Fruit fly (Drosophila melanogaster): Measurements from ENCODE around the gene CG42588.

The CG42588 gene

dm6 chr3L:12814806-12815205 lies 752 bp downstream of the CG42588 start (continued):
- TF ChIP-seq CG14860 (GFP tag; IDR thresholded peaks at IDR 0.05; ENCODE audit: partially characterized antibody): peak; percentile 35; the same call in 2 of the 3 replicates
- TF ChIP-seq lmd (GFP tag; IDR thresholded peaks at IDR 0.05): no peak
- no peak for TF ChIP-seq CG8359 (GFP tag; optimal IDR thresholded peaks at IDR 0.05; ENCODE audit: borderline replicate concordance)
- peak; percentile 57; the same call in 1 of the 3 replicates for TF ChIP-seq Opbp (GFP tag; IDR thresholded peaks at IDR 0.05; ENCODE audit: partially characterized antibody)
- TF ChIP-seq bbx (GFP tag; IDR thresholded peaks at IDR 0.05; ENCODE audit: partially characterized antibody): peak; percentile 69
- TF ChIP-seq CG15479 (GFP tag; optimal IDR thresholded peaks at IDR 0.05): peak; percentile 24

- peak; percentile 38 for TF ChIP-seq Scr (GFP tag; IDR thresholded peaks at IDR 0.05; ENCODE audit: partially characterized antibody)
- TF ChIP-seq CG11695 (GFP tag; IDR thresholded peaks at IDR 0.05): 0 out of 3 replicates have a peak, but pooled peaks have one; percentile 12
- peak; percentile 56; the same call in 2 of the 3 replicates for TF ChIP-seq vnd (GFP tag; IDR thresholded peaks at IDR 0.05; ENCODE audit: partially characterized antibody)
- peak; percentile 51 for TF ChIP-seq bbx (GFP tag; IDR thresholded peaks at IDR 0.05; ENCODE audit: partially characterized antibody)
- TF ChIP-seq bigmax (GFP tag; optimal IDR thresholded peaks at IDR 0.05): peak; percentile 98
- peak; percentile 80; the same call in 1 of the 2 replicates for TF ChIP-seq CG42726 (GFP tag; IDR thresholded peaks at IDR 0.05; ENCODE audit: partially characterized antibody)
- peak; percentile 49; the same call in 2 of the 3 replicates for TF ChIP-seq CG16813 (GFP tag; IDR thresholded peaks at IDR 0.05; ENCODE audit: partially characterized antibody)
- peak; percentile 47; the same call in 1 of the 2 replicates for TF ChIP-seq sna (GFP tag; IDR thresholded peaks at IDR 0.05; ENCODE audit: partially characterized antibody)
- TF ChIP-seq ERR (GFP tag; optimal IDR thresholded peaks at IDR 0.05): peak; percentile 48
- no peak for TF ChIP-seq Hr78 (GFP tag; optimal IDR thresholded peaks at IDR 0.05)
- no peak for TF ChIP-seq CG10274 (GFP tag; optimal IDR thresholded peaks at IDR 0.05)
- peak; percentile 75 for TF ChIP-seq Ets65A (GFP tag)
- TF ChIP-seq H2.0 (GFP tag; IDR thresholded peaks at IDR 0.05): no peak
- TF ChIP-seq Bdp1 (GFP tag; optimal IDR thresholded peaks at IDR 0.05): peak; percentile 99
- TF ChIP-seq wdn (GFP tag; IDR thresholded peaks at IDR 0.05): no peak
- no peak for TF ChIP-seq CG16863 (GFP tag; optimal IDR thresholded peaks at IDR 0.05)
- no peak for TF ChIP-seq wek (GFP tag; optimal IDR thresholded peaks at IDR 0.05)
- no peak for TF ChIP-seq MTF-1 (GFP tag; optimal IDR thresholded peaks at IDR 0.05; ENCODE audit: borderline replicate concordance)
- peak; percentile 56 for TF ChIP-seq tna (GFP tag; IDR thresholded peaks at IDR 0.05; ENCODE audit: partially characterized antibody)
- peak; percentile 62 for TF ChIP-seq amos (GFP tag; IDR thresholded peaks at IDR 0.05; ENCODE audit: partially characterized antibody)
- TF ChIP-seq Bgb (GFP tag; IDR thresholded peaks at IDR 0.05; ENCODE audit: partially characterized antibody): peak; percentile 67
- no peak for TF ChIP-seq HLH54F (GFP tag; optimal IDR thresholded peaks at IDR 0.05)
- TF ChIP-seq CG4328 (GFP tag; optimal IDR thresholded peaks at IDR 0.05): no peak
- peak; percentile 36; the same call in 2 of the 3 replicates for TF ChIP-seq knrl (GFP tag; IDR thresholded peaks at IDR 0.05; ENCODE audit: partially characterized antibody)
- TF ChIP-seq CG7963 (GFP tag; IDR thresholded peaks at IDR 0.05; ENCODE audit: partially characterized antibody): peak; percentile 63; the same call in 2 of the 3 replicates
- 0 out of 2 replicates have a peak, but pooled peaks have one; percentile 33 for TF ChIP-seq chm (GFP tag; IDR thresholded peaks at IDR 0.05)
- peak; percentile 68 for TF ChIP-seq ato (GFP tag; IDR thresholded peaks at IDR 0.05; ENCODE audit: partially characterized antibody)
- peak; percentile 80; the same call in 2 of the 3 replicates for TF ChIP-seq CG6791 (GFP tag; IDR thresholded peaks at IDR 0.05; ENCODE audit: partially characterized antibody)
- TF ChIP-seq eyg (GFP tag; optimal IDR thresholded peaks at IDR 0.05): no peak
- TF ChIP-seq Opbp (GFP tag; IDR thresholded peaks at IDR 0.05; ENCODE audit: partially characterized antibody): peak; percentile 48; the same call in 2 of the 3 replicates
- TF ChIP-seq CG7372 (GFP tag; IDR thresholded peaks at IDR 0.05): no peak
These were observed 1.7 kb downstream of the CG42588 start for dm6 chr3L:12815756-12816155.

dm6 chr3L:12827705-12828104 lies 13.7 kb downstream of the CG42588 start:
- TF ChIP-seq crol (GFP tag; IDR thresholded peaks at IDR 0.05) (no peak), ase (GFP tag; IDR thresholded peaks at IDR 0.05) (no peak), sug (tag; optimal IDR thresholded peaks at IDR 0.05) (peak; percentile 96), exex (tag; optimal IDR thresholded peaks at IDR 0.05) (peak; percentile 70), pzg (GFP tag; optimal IDR thresholded peaks at IDR 0.05) (no peak), CG34376 (GFP tag; optimal IDR thresholded peaks at IDR 0.05) (peak; percentile 20), CG2202 (tag; optimal IDR thresholded peaks at IDR 0.05) (no peak)
